Fruit fly (Drosophila melanogaster) S2 (cell line): ENCODE data around the gene CG31798.

Experiments
- CG8478 ChIP-seq: fragments of >200 bp; optimal IDR thresholded peaks from 2 replicates; lab custom pipeline; 2018
- CTCF ChIP-seq, 2 experiments: fragments of >200 bp; optimal IDR thresholded peaks; 2 replicates each; lab custom pipeline; 2018

The CG31798 gene

DNA sequence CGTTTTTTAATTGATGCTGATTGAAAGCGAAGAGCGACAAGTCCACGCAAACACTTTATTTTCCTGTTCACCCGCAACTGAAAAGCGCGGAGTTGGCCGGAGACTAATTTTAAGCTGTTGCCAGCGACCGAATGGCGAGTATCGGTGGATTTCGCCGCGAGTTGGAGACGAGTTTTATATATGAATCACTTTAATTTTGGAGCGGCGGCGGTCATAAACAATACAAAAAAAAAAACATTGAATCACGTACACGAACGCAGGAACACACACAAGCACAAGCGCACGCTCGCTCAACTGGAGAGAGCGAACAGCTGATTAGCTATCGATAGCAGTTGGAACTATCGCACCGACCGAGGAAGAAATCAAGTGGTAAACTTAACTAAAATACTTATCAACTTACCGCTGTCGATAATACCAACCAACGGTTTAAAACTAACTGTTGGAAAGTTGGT, 32.4 kb downstream of the CG31798 start, which contains the start of gene Pax:
TSS of gene Pax (minus strand) at position 267 of the 452 bp plus-strand sequence.
- TF ChIP-seq CTCF (optimal IDR thresholded peaks at IDR 0.05; lab: Kevin White, UChicago): peak in 1 of 2 experiments; percentile 40
- TF ChIP-seq CG8478 (lab: Kevin White, UChicago): no peak

DNA sequence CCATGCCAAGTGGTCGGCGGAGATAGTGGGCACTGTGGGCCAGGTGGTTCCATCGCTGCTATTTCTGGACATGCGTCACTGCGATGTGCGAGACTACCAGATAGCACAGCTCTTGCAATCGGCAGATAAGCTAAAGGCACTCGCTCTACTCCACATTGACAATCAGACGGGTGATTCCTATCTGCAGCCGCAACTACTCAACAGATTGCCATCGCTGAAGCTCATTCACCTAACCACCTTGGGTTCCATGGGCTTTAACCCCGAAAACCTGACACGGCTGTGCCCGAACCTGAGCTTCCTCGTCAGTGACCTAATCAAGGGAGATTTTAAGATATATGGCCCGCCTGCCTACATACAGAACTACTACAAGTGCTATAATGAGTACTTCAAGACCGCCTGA, 35.8 kb downstream of the CG31798 start:
- TF ChIP-seq CTCF (optimal IDR thresholded peaks at IDR 0.05; lab: Kevin White, UChicago) (no peak), CG8478 (lab: Kevin White, UChicago) (no peak)

dm6 chr2L:19430343-19430742, 36.4 kb downstream of the CG31798 start, which contains the start of gene RtcB:
RtcB (plus strand) TSS chr2L:19430643.
- TF ChIP-seq CTCF (optimal IDR thresholded peaks at IDR 0.05; lab: Kevin White, UChicago) (peak; percentile 30 to 37), CG8478 (lab: Kevin White, UChicago) (no peak)

- no peak for TF ChIP-seq CG8478 (lab: Kevin White, UChicago)
- TF ChIP-seq CTCF (optimal IDR thresholded peaks at IDR 0.05; lab: Kevin White, UChicago): no peak
These were observed 38.6 kb downstream of the CG31798 start, which contains the start of gene Rab9 for dm6 chr2L:19432424-19433015. Rab9 (plus strand) TSS chr2L:19432574.

DNA sequence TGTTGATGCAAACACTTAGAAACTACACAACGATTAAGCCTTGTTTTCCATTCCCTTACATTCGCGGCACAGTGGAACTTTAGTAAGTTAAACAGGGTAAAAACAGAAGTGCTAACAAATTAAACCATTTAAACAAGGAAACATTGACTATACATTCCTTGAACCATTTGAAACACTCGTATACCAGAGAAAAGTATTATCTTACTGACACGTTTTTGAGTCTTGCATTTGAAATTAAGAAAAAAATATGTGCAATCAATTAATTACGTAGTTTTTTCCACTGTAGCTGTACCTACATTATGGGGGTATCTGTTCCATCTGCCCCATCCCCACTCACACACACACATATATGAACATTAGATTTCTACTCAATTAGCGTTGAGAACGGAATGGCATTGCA, 39.3 kb downstream of the CG31798 start:
- TF ChIP-seq CG8478 (lab: Kevin White, UChicago) (no peak), CTCF (optimal IDR thresholded peaks at IDR 0.05; lab: Kevin White, UChicago) (no peak)

- TF ChIP-seq CG8478 (lab: Kevin White, UChicago) (no peak), CTCF (optimal IDR thresholded peaks at IDR 0.05; lab: Kevin White, UChicago) (no peak)
These were observed 40.3 kb downstream of the CG31798 start for dm6 chr2L:19434260-19434659.

dm6 chr2L:19438685-19439597, 45.0 kb downstream of the CG31798 start:
- TF ChIP-seq CTCF (optimal IDR thresholded peaks at IDR 0.05; lab: Kevin White, UChicago) (no peak), CG8478 (lab: Kevin White, UChicago) (no peak)

dm6 chr2L:19439598-19440230, 45.8 kb downstream of the CG31798 start:
- TF ChIP-seq CTCF (optimal IDR thresholded peaks at IDR 0.05; lab: Kevin White, UChicago): no peak
- TF ChIP-seq CG8478 (lab: Kevin White, UChicago): no peak

DNA sequence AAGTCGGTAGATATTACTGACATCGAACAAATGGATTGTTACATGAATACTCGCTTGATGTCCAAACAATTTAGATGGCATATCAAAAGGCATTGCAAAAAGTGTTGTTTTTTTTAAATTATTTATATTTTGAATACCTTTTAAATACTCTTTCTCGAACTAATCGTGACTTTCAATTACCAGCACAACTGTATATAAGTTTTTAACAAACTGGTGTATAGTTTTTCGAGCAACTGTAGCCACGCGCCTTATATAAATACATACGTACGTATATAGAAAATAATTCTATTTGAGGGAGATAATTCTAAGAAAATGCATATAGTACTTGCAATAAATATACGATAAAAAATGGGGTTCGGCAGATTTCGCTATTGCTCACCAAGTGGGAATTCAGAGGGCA, 46.3 kb downstream of the CG31798 start:
- TF ChIP-seq CG8478 (lab: Kevin White, UChicago): no peak
- TF ChIP-seq CTCF (optimal IDR thresholded peaks at IDR 0.05; lab: Kevin White, UChicago): no peak

DNA sequence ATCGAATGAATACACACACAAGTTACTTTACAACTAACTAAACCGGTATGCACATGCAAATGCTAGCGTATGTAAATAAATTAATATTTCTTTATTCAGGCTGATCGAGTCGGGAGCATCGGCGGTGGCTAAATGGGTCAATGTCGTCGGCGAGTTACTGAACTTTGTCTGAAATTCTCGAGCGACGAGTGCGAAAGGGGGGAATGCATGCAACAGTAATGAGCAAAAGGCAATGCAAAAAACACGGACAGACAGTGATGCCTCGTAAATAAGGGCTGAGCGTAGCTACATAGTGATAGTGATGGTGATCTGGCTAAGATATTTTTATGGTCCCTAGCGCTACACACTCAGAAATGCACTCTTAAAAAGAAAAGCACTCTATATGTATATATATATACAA, 46.8 kb downstream of the CG31798 start:
- no peak for TF ChIP-seq CG8478 (lab: Kevin White, UChicago)
- no peak for TF ChIP-seq CTCF (optimal IDR thresholded peaks at IDR 0.05; lab: Kevin White, UChicago)

dm6 chr2L:19441339-19441738, 47.4 kb downstream of the CG31798 start:
- TF ChIP-seq CG8478 (lab: Kevin White, UChicago): no peak
- no peak for TF ChIP-seq CTCF (optimal IDR thresholded peaks at IDR 0.05; lab: Kevin White, UChicago)

- no peak for TF ChIP-seq CG8478 (lab: Kevin White, UChicago)
- no peak for TF ChIP-seq CTCF (optimal IDR thresholded peaks at IDR 0.05; lab: Kevin White, UChicago)
These were observed 47.8 kb downstream of the CG31798 start, which contains the start of gene RanGAP for dm6 chr2L:19441791-19442190. RanGAP (plus strand) TSS chr2L:19441959.

DNA sequence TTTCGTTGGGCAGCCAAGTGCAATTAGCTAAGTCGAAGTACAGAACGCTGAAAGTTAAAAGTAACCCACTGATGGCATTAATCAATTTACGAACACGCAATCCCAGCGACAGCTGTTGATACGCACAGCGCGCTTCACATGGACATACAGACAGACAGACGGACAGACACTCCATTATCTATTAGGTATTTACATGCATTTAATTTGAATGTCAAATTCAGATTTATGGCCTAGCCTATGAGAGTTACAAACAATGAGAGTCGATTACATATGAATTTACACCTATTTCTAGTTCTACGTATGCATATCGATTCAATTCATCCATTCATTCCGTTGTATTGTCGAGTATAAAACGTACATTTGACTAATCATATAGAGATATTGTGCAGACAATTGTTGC, 48.7 kb downstream of the CG31798 start, which contains the start of gene CG10237:
TSS of gene CG10237 (minus strand) at position 101 of the 400 bp plus-strand sequence.
- no peak for TF ChIP-seq CTCF (optimal IDR thresholded peaks at IDR 0.05; lab: Kevin White, UChicago)
- no peak for TF ChIP-seq CG8478 (lab: Kevin White, UChicago)

dm6 chr2L:19444734-19445140, 50.8 kb downstream of the CG31798 start, which contains the start of gene Hs2st:
Hs2st (minus strand) TSS chr2L:19444750.
- no peak for TF ChIP-seq CTCF (optimal IDR thresholded peaks at IDR 0.05; lab: Kevin White, UChicago)
- TF ChIP-seq CG8478 (lab: Kevin White, UChicago): no peak
